Worm (Caenorhabditis elegans): ENCODE results near the gene Y116F11A.1.
"Not testable (repeated sequence)": the region's sequence is repeated elsewhere in the genome, so short reads cannot be mapped to it uniquely, and the experiment has no call there.

The Y116F11A.1 gene

ce11 chrV:19710514-19710913, 19.9 kb upstream of the Y116F11A.1 start, which contains the start of gene Y43F8C.15:
Gene Y43F8C.15, minus strand, starts transcription at chrV:19710614.
- TF ChIP-seq lsy-2 (tag; optimal IDR thresholded peaks at IDR 0.05); nhr-237 (tag; optimal IDR thresholded peaks at IDR 0.05); gei-8 (GFP tag; optimal IDR thresholded peaks at IDR 0.05): not testable (repeated sequence)

ce11 chrV:19711646-19712045, 18.7 kb upstream of the Y116F11A.1 start, which contains the start of gene Y43F8C.23:
Gene Y43F8C.23, minus strand, starts transcription at chrV:19711746.
- not testable (repeated sequence) for TF ChIP-seq D1046.2 (GFP tag; IDR thresholded peaks at IDR 0.05); arid-1 (GFP tag; conservative IDR thresholded peaks at IDR 0.05); hlh-30 (tag; optimal IDR thresholded peaks at IDR 0.05; ENCODE audit: insufficient read depth)

- TF ChIP-seq aha-1 (tag) (peak; percentile 9), mep-1 (tag; optimal IDR thresholded peaks at IDR 0.05) (no peak), spr-1 (tag; optimal IDR thresholded peaks at IDR 0.05) (no peak), attf-4 (tag; optimal IDR thresholded peaks at IDR 0.05) (no peak), nhr-76 (tag; optimal IDR thresholded peaks at IDR 0.05) (no peak)
Observed at ce11 chrV:19715419-19715818, 15.0 kb upstream of the Y116F11A.1 start, which contains the start of gene Y43F8C.16. Gene Y43F8C.16, minus strand, starts transcription at chrV:19715519.

- TF ChIP-seq mep-1 (tag; optimal IDR thresholded peaks at IDR 0.05) (no peak), unc-62 (GFP tag; optimal IDR thresholded peaks at IDR 0.05 in 1 of 2) (peak in 1 of 2 experiments; percentile 12), unc-62 (tag; optimal IDR thresholded peaks at IDR 0.05) (no peak), pqm-1 (tag; optimal IDR thresholded peaks at IDR 0.05) (no peak), mxl-3 (GFP tag; optimal IDR thresholded peaks at IDR 0.05) (no peak)
Observed at ce11 chrV:19715847-19716246, 14.5 kb upstream of the Y116F11A.1 start, which contains the start of gene Y43F8C.17. Gene Y43F8C.17, plus strand, starts transcription at chrV:19716147.

- TF ChIP-seq vab-7 (GFP tag; IDR thresholded peaks at IDR 0.05) (no peak), tra-1 (GFP tag; IDR thresholded peaks at IDR 0.05) (no peak), dmd-6 (GFP tag; IDR thresholded peaks at IDR 0.05) (peak; percentile 18; the same call in 1 of the 2 replicates), ceh-28 (tag; optimal IDR thresholded peaks at IDR 0.05) (no peak), mxl-2 (GFP tag; conservative IDR thresholded peaks at IDR 0.05) (no peak), madf-5 (GFP tag; IDR thresholded peaks at IDR 0.05) (no peak), Y48G9A.11 (GFP tag; IDR thresholded peaks at IDR 0.05) (no peak), F10B5.3 (tag; optimal IDR thresholded peaks at IDR 0.05) (no peak)
Observed at ce11 chrV:19717933-19718332, 12.4 kb upstream of the Y116F11A.1 start.

- TF ChIP-seq zip-2 (tag; optimal IDR thresholded peaks at IDR 0.05) (no peak), nhr-11 (tag; optimal IDR thresholded peaks at IDR 0.05) (no peak), dve-1 (tag; optimal IDR thresholded peaks at IDR 0.05; ENCODE audit: insufficient read depth) (no peak), dmd-6 (GFP tag; IDR thresholded peaks at IDR 0.05) (no peak), D1046.2 (GFP tag; IDR thresholded peaks at IDR 0.05) (no peak), spr-1 (tag; optimal IDR thresholded peaks at IDR 0.05) (no peak), unc-62 (GFP tag; optimal IDR thresholded peaks at IDR 0.05 in 1 of 2) (no peak), unc-62 (tag; optimal IDR thresholded peaks at IDR 0.05) (no peak), lin-1 (GFP tag; IDR thresholded peaks at IDR 0.05) (no peak), lin-38 (GFP tag; IDR thresholded peaks at IDR 0.05) (no peak), R02D3.7 (tag; optimal IDR thresholded peaks at IDR 0.05) (no peak), set-16 (GFP tag; IDR thresholded peaks at IDR 0.05) (no peak), pqm-1 (tag; optimal IDR thresholded peaks at IDR 0.05) (no peak), daf-19 (GFP tag; conservative IDR thresholded peaks at IDR 0.05) (no peak), lin-13 (GFP tag; optimal IDR thresholded peaks at IDR 0.05) (no peak), ztf-7 (tag; optimal IDR thresholded peaks at IDR 0.05) (no peak), madf-5 (GFP tag; IDR thresholded peaks at IDR 0.05) (no peak), tra-1 (GFP tag; IDR thresholded peaks at IDR 0.05) (no peak), lin-29 (GFP tag; IDR thresholded peaks at IDR 0.05) (no peak), nhr-42 (GFP tag; IDR thresholded peaks at IDR 0.05) (no peak)
Observed at ce11 chrV:19718660-19719059, 11.7 kb upstream of the Y116F11A.1 start.

Measured in whole organism, L4 larva.